Fruit fly (Drosophila melanogaster): ENCODE measurements around the gene CG4297.

Gene CG4297

DNA sequence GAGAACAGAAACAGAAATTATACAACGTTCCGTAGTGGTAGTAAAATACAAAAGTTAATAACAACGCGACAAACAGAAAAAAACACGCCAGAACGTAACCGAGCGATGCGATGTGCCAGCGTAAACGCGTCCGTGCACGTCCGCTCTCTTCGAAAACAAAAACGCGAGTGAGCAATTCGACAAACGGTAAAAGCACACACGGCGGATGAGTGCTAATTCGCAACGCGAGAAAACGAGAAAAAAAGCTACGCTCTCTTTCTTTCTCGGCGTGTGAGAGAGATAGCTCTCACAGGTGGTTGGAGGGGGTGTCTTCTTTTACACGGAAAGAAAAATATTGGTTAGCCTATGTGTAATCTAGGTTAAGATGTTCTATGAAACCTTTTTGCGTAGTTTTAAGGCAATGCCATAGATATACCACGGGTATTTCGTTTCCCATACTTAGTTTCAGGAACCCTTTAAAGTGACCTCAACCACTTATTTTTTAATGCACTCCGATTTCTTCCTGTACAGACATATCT lies at the start of gene CG4297:
Gene CG4297, minus strand, starts transcription at position 128 of the 518 bp plus-strand sequence.
- TF ChIP-seq psq (optimal IDR thresholded peaks at IDR 0.05), result no peak
- TF ChIP-seq insv (optimal IDR thresholded peaks at IDR 0.05), result no peak
- no peak for TF ChIP-seq Myc (optimal IDR thresholded peaks at IDR 0.05)
- TF ChIP-seq ttk (optimal IDR thresholded peaks at IDR 0.05), result no peak
- no peak for TF ChIP-seq h (optimal IDR thresholded peaks at IDR 0.05)
- TF ChIP-seq Sin3A (optimal IDR thresholded peaks at IDR 0.05), result no peak

DNA sequence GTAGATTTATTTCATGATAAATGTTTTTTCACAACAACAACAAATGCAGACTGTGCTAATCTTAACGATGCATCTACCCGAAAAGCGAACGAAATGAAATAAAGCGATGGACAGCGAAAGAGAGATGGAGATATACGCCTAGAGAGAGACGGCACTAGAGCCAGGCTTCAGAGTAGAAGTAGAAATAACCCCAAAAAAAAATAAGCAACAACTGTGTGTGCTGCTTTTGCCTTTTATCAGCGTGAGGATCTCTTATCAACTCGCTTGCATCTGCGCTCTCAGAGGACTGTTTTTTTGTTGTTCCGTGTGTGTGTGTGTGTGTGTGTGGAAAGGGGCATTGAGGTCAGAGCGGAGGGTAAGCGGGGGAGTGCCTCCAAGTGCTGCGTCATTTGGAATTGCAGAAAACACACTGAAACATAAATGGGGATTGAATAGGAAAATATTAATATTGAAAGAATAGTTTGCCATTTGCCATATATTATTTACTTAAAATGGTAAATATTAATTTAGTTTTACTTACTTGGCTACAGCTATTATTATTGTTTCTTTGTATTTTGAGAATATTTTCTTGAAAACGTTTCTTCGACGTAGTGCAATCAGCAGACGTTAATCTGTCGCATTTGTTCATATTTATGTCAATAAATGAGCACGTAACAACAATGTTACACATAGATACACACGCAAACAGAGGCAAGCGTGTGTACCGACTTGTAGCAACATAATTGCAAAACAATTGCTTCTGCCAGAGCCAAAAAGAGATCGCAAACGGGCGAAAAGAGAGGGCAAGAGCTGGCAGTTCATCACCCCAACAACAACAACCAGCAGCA lies 49.2 kb upstream of the CG4297 start:
- TF ChIP-seq h (optimal IDR thresholded peaks at IDR 0.05), result no peak
- no peak for TF ChIP-seq insv (optimal IDR thresholded peaks at IDR 0.05)
- no peak for TF ChIP-seq psq (optimal IDR thresholded peaks at IDR 0.05)
- TF ChIP-seq Myc (optimal IDR thresholded peaks at IDR 0.05), result no peak
- no peak for TF ChIP-seq Sin3A (optimal IDR thresholded peaks at IDR 0.05)
- no peak for TF ChIP-seq ttk (optimal IDR thresholded peaks at IDR 0.05)

DNA sequence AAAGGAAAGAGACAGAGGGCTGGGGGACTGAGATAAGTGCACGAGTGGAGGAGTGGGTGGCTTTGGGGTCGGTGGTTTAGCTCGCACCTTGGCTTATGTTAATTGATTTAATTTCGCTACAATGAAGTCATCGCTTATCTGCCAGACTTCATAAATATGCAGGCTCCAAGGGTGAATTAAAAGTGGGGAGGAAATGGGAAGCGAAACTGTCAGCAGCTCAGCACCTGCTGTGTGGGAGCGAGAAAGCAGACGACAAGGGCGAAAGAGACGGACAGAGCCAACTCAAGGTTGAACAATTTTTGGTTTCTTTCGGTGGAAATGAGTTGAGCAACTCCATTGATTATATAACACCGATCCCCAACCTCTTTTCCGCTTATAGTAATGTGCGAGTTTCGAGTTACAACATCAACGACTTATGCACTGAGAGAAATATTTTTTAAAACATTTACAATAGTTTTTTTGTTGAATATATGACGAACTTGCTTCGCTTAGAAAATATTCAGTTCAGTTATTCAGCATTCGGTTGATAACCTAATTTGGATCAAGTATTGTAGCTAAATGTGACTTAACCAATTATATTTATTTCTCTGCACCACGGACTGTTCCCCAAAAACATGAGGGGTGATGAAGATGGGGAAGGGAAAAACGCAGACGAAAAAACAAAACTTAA lies 48.5 kb upstream of the CG4297 start:
- TF ChIP-seq insv (optimal IDR thresholded peaks at IDR 0.05) (no peak), psq (optimal IDR thresholded peaks at IDR 0.05) (no peak), Sin3A (optimal IDR thresholded peaks at IDR 0.05) (no peak), h (optimal IDR thresholded peaks at IDR 0.05) (no peak), ttk (optimal IDR thresholded peaks at IDR 0.05) (no peak), Myc (optimal IDR thresholded peaks at IDR 0.05) (no peak)

DNA sequence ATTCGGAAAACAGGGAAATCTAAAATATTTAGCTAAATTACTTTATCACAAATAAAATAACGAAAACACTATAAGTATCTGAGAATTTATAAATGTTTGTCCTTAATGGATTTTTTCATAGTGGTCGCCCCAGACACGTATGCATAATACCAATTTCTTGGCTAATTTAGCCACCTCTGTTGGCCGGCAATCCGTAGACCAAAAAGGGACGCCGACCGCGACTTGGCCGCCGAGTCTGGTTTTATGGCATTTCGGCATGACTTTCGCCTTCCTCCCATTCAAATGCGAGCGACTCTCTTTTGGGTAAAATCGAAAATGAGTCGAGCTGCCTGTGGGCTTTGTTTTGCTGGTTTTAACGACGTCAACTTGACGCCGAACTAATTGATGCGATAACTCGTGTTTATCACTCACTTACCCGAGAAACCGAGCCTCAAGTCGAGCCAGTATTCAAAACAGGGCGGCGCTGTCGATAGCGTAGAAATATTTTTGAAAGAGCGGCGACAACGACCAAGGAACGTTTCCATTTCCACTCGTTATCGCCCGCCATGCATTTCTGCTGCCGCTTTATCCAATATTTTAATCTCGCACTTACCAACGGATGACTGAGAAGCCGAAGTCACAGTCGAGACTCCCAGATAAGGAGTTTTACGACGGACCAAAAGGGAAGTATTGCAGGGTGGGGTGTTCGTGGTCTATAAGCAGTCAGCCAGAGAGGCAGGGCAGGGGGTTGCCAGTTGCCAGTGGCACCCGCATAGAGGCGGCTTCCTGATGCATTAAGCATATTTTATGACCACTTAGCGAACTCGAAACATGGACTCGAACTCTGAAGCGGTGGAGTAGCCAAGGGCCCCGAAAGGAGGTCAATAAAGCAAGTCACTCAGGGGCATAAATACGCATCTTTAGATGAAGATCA lies 47.2 kb upstream of the CG4297 start:
- TF ChIP-seq psq (optimal IDR thresholded peaks at IDR 0.05), result no peak
- TF ChIP-seq h (optimal IDR thresholded peaks at IDR 0.05), result no peak
- no peak for TF ChIP-seq Sin3A (optimal IDR thresholded peaks at IDR 0.05)
- no peak for TF ChIP-seq ttk (optimal IDR thresholded peaks at IDR 0.05)
- TF ChIP-seq insv (optimal IDR thresholded peaks at IDR 0.05), result no peak
- TF ChIP-seq Myc (optimal IDR thresholded peaks at IDR 0.05), result no peak

DNA sequence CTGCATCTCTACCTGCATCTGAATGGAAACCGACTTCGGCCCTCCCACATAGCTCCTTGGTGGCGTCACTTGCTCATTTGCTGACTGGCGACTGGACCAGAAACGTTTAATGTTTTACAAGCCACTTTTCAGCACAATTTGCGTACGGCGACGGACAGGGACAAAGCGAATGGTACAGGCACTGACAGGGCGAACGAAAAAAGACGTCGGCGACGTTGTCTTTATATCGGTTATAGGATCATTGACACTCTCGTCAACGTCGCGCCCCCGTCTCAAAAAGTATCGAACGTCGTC lies 46.6 kb upstream of the CG4297 start:
- TF ChIP-seq h (optimal IDR thresholded peaks at IDR 0.05) (no peak), Myc (optimal IDR thresholded peaks at IDR 0.05) (no peak), ttk (optimal IDR thresholded peaks at IDR 0.05) (no peak), Sin3A (optimal IDR thresholded peaks at IDR 0.05) (no peak), insv (optimal IDR thresholded peaks at IDR 0.05) (no peak), psq (optimal IDR thresholded peaks at IDR 0.05) (no peak)

DNA sequence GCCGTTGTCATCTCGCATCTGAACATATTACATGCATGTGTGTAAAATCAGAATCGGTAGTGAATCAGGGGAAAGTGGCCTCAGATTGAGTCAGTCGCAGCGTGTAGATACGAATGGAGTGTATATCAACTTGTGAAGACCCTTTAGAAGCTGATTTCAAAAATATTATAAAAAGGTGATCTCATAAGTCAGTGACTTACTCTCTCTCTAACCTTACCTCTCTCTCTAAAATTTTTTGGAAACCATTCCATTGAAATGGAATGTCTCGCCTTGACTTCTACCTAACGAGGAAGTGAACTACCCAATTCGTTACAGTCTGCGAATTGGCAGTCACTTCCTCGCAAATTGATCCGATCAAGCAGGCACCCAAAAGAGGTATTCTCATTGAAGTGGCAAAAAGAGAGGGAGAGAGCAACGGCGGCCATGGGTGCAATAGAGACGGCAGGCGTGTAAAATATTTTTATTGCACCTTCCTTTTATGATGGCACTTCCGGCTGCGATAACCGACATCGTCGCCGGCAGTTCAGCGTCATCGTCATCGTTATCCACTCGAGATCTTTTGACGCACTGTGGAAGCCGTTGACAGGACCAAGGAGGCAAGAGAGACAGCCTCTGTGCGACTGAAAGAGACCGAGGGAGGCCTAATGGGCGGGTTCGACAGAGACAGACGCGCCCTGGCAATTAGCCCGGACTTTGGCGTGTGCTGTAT lies 46.1 kb upstream of the CG4297 start:
- TF ChIP-seq Myc (optimal IDR thresholded peaks at IDR 0.05) (no peak), insv (optimal IDR thresholded peaks at IDR 0.05) (no peak), h (optimal IDR thresholded peaks at IDR 0.05) (no peak), psq (optimal IDR thresholded peaks at IDR 0.05) (no peak), Sin3A (optimal IDR thresholded peaks at IDR 0.05) (no peak), ttk (optimal IDR thresholded peaks at IDR 0.05) (no peak)

DNA sequence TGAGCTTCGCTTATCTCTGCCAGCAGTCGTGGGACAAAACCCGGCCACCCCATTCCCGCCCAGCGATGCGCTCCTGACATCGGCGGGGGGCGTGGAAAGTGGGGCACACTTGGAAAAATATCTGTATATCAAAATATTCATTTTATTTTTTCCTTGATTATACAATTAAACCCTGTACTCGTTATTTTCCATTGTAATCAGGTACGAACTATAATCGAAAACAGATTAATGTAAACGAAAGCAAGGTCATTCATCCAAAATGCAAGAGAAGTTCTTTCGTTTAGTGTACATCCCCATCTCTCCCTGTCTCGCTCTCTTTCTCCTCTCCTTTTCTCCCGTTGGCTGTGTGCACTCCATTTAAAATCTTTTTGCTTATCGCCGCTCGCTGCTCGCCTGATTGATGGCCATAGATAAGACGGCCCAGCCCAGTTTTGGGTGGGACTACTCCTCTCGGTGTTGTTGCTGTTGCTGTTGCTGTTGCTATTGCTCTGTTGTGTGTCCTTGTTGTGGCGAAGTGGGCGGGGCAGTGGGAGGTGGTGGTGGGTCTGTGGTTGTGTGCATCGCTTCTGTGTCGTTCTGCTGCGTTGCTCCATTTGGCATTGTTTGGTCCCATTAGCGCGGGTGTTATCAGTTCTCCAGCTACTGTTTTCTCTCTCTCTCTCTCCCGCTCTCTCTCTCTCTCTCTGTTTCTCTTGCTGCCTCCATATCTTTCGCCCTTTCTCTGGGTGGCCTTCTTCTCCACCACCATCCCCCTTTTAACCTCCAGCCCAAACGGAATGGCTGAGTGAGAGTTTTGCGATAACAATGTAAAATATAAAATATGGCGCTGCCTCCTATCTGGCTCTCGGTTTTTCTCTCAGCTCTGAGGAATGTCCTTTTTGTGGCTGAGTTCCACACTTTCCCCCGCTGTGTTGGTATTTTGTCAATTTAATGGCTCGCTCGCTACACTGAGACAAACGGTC lies 44.3 kb upstream of the CG4297 start:
- no peak for TF ChIP-seq psq (optimal IDR thresholded peaks at IDR 0.05)
- no peak for TF ChIP-seq Sin3A (optimal IDR thresholded peaks at IDR 0.05)
- no peak for TF ChIP-seq h (optimal IDR thresholded peaks at IDR 0.05)
- TF ChIP-seq Myc (optimal IDR thresholded peaks at IDR 0.05), result no peak
- TF ChIP-seq insv (optimal IDR thresholded peaks at IDR 0.05), result no peak
- no peak for TF ChIP-seq ttk (optimal IDR thresholded peaks at IDR 0.05)

DNA sequence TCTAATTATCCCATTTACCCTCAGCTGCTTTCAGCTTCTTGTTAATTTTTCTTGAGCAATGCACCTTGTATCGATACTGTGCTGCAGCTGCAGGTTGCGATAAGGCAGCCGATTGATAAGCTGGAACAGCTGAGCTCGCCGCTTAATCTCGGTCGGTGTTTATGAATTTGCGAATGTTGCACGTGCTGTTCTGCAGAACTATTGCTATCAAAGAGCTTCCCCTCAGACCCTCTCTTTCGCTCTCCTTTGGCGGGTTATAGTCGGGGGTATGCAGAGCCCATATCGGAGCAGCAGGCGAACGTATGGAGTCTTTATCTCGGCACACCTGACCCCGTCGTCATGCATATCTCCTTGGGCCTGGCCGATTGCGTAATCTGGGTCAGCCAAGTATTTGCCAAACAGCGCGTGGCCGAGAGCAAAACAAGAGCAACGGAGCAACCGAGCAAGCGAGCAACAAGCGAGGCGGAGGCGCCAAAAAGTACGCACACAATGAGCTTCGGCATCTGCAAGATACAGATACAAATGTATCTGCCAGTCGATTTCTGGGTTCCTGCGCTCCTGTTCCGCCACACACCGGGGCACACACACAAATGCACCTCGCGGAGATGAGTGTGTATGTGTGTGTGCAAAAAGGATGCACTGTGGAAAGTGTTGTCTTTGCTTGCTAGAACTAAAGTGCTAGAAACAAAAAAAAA lies 42.3 kb upstream of the CG4297 start:
- no peak for TF ChIP-seq Myc (optimal IDR thresholded peaks at IDR 0.05)
- TF ChIP-seq psq (optimal IDR thresholded peaks at IDR 0.05), result no peak
- TF ChIP-seq h (optimal IDR thresholded peaks at IDR 0.05), result no peak
- no peak for TF ChIP-seq Sin3A (optimal IDR thresholded peaks at IDR 0.05)
- TF ChIP-seq ttk (optimal IDR thresholded peaks at IDR 0.05), result no peak
- TF ChIP-seq insv (optimal IDR thresholded peaks at IDR 0.05), result no peak

DNA sequence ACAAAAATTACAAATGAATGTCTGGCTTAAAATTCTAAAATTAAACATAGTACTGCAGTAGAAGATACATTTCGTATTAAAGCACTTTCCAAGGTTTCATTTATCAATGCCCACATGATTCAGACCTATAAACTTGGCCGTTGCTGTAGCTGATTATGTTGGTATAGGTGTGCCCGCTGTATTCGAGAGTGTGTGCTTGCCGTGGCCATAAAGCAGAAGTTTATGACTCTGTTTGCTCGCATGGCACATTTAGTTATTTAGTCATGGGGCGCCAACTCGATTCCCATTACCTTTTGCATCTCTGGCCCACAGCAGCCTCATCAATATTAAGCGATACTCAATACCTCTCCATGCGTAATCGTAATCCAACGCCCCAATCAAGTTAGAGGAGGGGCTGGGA lies 41.0 kb upstream of the CG4297 start:
- no peak for TF ChIP-seq Myc (optimal IDR thresholded peaks at IDR 0.05)
- TF ChIP-seq insv (optimal IDR thresholded peaks at IDR 0.05), result no peak
- TF ChIP-seq psq (optimal IDR thresholded peaks at IDR 0.05), result no peak
- TF ChIP-seq Sin3A (optimal IDR thresholded peaks at IDR 0.05), result no peak
- no peak for TF ChIP-seq h (optimal IDR thresholded peaks at IDR 0.05)
- TF ChIP-seq ttk (optimal IDR thresholded peaks at IDR 0.05), result no peak

DNA sequence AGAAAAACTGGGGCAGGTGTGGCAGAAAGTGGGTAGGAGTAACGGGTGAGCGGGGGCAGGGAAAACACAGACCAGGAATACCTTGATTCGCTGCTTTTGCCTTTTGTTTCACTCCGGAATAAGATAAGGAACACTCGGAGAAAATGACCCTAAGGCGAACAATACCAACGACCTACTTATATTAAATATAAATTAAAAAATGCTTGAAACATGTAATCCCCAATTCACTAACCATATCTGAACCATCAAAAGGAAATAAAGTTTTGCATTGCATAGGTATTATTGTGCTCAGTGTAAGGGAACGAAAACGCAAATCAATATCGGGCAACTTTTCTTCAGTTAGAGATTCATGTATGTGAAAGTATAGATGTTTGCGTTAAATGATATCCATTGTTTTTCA lies 40.0 kb upstream of the CG4297 start:
- TF ChIP-seq insv (optimal IDR thresholded peaks at IDR 0.05) (no peak), Sin3A (optimal IDR thresholded peaks at IDR 0.05) (no peak)
